Worm (Caenorhabditis elegans) whole organism, L1 larva: Measurements from ENCODE around the gene C50B6.3.

Source experiments
- C04F5.9 ChIP-seq: sonication (generic microtip); optimal IDR thresholded peaks from 2 replicates; lab custom pipeline; 2016; ENCODE audit warnings: missing genetic modification characterization, missing compliant biosample characterization
- C16A3.4 ChIP-seq: fragments of 150-350 bp; optimal IDR thresholded peaks from 2 replicates; lab custom pipeline; 2014; ENCODE audit warnings: missing biosample characterization, missing genetic modification characterization
- Y116A8C.19 ChIP-seq: sonication (generic microtip); optimal IDR thresholded peaks from 2 replicates; lab custom pipeline; 2016; ENCODE audit warnings: missing compliant biosample characterization, missing genetic modification characterization, borderline replicate concordance
- aha-1 ChIP-seq: fragments of 150-350 bp; optimal IDR thresholded peaks from 2 replicates; lab custom pipeline; 2014; ENCODE audit warnings: missing biosample characterization, missing genetic modification characterization
- alr-1 ChIP-seq: fragments of 200-800 bp; sonication (Bioruptor generic); optimal IDR thresholded peaks from 2 replicates; lab custom pipeline; 2018; ENCODE audit warnings: borderline replicate concordance, mild to moderate bottlenecking, missing genetic modification characterization, missing compliant biosample characterization
- aly-2 ChIP-seq: fragments of 150-350 bp; optimal IDR thresholded peaks from 2 replicates; lab custom pipeline; 2014; ENCODE audit warnings: missing biosample characterization, missing genetic modification characterization
- ama-1 ChIP-seq: fragments of 150-350 bp; optimal IDR thresholded peaks from 2 replicates; lab custom pipeline; 2014
- ceh-63 ChIP-seq: fragments of 200-800 bp; sonication (Bioruptor generic); optimal IDR thresholded peaks from 2 replicates; lab custom pipeline; 2018; ENCODE audit warnings: mild to moderate bottlenecking, missing genetic modification characterization, missing compliant biosample characterization
- ceh-82 ChIP-seq, 3 experiments: fragments of 150-350 bp in 1 of 3; sonication (generic microtip) in 2 of 3; optimal IDR thresholded peaks; 2 replicates each; lab custom pipeline; 2014 to 2017; ENCODE audit warnings: missing biosample characterization in 3 of 3, missing genetic modification characterization in 3 of 3
- ceh-88 ChIP-seq: fragments of 200-800 bp; sonication (Bioruptor generic); IDR thresholded peaks from 2 replicates; pipeline ENCODE4 v1.3.6; 2022; ENCODE audit warnings: missing genetic modification characterization, missing compliant biosample characterization
- ces-1 ChIP-seq: fragments of 150-350 bp; optimal IDR thresholded peaks from 2 replicates; lab custom pipeline; 2014; ENCODE audit warnings: missing biosample characterization, missing genetic modification reagents, missing genetic modification characterization
- dsc-1 ChIP-seq: sonication (generic microtip); optimal IDR thresholded peaks from 2 replicates; lab custom pipeline; 2016; ENCODE audit warnings: mild to moderate bottlenecking, missing genetic modification characterization, missing compliant biosample characterization
- efl-3 ChIP-seq: fragments of 200-800 bp; sonication (Bioruptor generic); optimal IDR thresholded peaks from 2 replicates; lab custom pipeline; 2018; ENCODE audit warnings: mild to moderate bottlenecking, missing genetic modification characterization, missing compliant biosample characterization
- egl-13 ChIP-seq: sonication (generic microtip); optimal IDR thresholded peaks from 2 replicates; lab custom pipeline; 2016; ENCODE audit warnings: missing genotype, missing genetic modification reagents, missing genetic modification characterization, missing compliant biosample characterization
- egl-27 ChIP-seq, 2 experiments: fragments of 150-350 bp in 1 of 2; sonication (generic microtip); optimal IDR thresholded peaks; 3 replicates each; lab custom pipeline; 2017 to 2018; ENCODE audit warnings: missing biosample characterization in 2 of 2, missing genetic modification characterization in 2 of 2, missing genetic modification reagents in 2 of 2
- elt-3 ChIP-seq, 6 experiments: fragments of 150-350 bp in 1 of 6; sonication (generic microtip); optimal IDR thresholded peaks; 2 replicates each; lab custom pipeline; 2017 to 2018; ENCODE audit warnings: missing biosample characterization in 6 of 6, missing genetic modification characterization in 6 of 6, inconsistent platforms in 1 of 6
- ets-5 ChIP-seq: fragments of 200-800 bp; sonication (Bioruptor generic); IDR thresholded peaks from 2 replicates; pipeline ENCODE4 v1.3.6; 2022; ENCODE audit warnings: missing genetic modification characterization, missing compliant biosample characterization
- fkh-4 ChIP-seq: sonication (generic microtip); optimal IDR thresholded peaks from 2 replicates; lab custom pipeline; 2016; ENCODE audit warnings: missing compliant biosample characterization, missing genetic modification characterization, borderline replicate concordance
- fkh-8 ChIP-seq: sonication (generic microtip); optimal IDR thresholded peaks from 2 replicates; lab custom pipeline; 2016; ENCODE audit warnings: mild to moderate bottlenecking, missing genetic modification characterization, missing compliant biosample characterization
- hlh-17 ChIP-seq: fragments of 200-800 bp; sonication (Bioruptor generic); optimal IDR thresholded peaks from 2 replicates; lab custom pipeline; 2018; ENCODE audit warnings: missing genetic modification characterization, mild to moderate bottlenecking, missing compliant biosample characterization, moderate library complexity, borderline replicate concordance
- hpl-2 ChIP-seq: fragments of 150-350 bp; optimal IDR thresholded peaks from 2 replicates; lab custom pipeline; 2014; ENCODE audit warnings: missing biosample characterization, missing genetic modification reagents, missing genetic modification characterization
- irx-1 ChIP-seq: sonication (generic microtip); optimal IDR thresholded peaks from 2 replicates; lab custom pipeline; 2016; ENCODE audit warnings: missing genetic modification characterization, missing compliant biosample characterization
- isw-1 ChIP-seq: fragments of 200-800 bp; sonication (Bioruptor generic); IDR thresholded peaks from 2 replicates; pipeline ENCODE4 v1.3.6; 2022; ENCODE audit warnings: missing genetic modification characterization, missing compliant biosample characterization
- lin-13 ChIP-seq: fragments of 150-350 bp; optimal IDR thresholded peaks from 2 replicates; lab custom pipeline; 2014; ENCODE audit warnings: missing biosample characterization, missing genetic modification reagents, missing genetic modification characterization
- lin-14 ChIP-seq: fragments of 200-800 bp; sonication (Bioruptor generic); optimal IDR thresholded peaks from 2 replicates; lab custom pipeline; 2018; ENCODE audit warnings: mild to moderate bottlenecking, missing genetic modification characterization, moderate library complexity, missing compliant biosample characterization
- lin-35 ChIP-seq, 2 experiments: fragments of 150-350 bp; optimal IDR thresholded peaks; 2 replicates each; lab custom pipeline; 2014; ENCODE audit warnings: missing biosample characterization in 2 of 2, missing genetic modification characterization in 2 of 2, missing genetic modification reagents in 2 of 2
- lir-3 ChIP-seq: sonication (generic microtip); optimal IDR thresholded peaks from 2 replicates; lab custom pipeline; 2016; ENCODE audit warnings: mild to moderate bottlenecking, missing genetic modification characterization, moderate library complexity, missing compliant biosample characterization; ENCODE audit not compliant: poor library complexity
- mab-9 ChIP-seq: fragments of 200-800 bp; sonication (Bioruptor generic); IDR thresholded peaks from 2 replicates; pipeline ENCODE4 v1.3.6; 2022; ENCODE audit warnings: missing genetic modification reagents, missing genetic modification characterization, missing compliant biosample characterization
- mdl-1 ChIP-seq, 2 experiments: fragments of 150-350 bp; optimal IDR thresholded peaks; 2 replicates each; lab custom pipeline; 2014 to 2017; ENCODE audit warnings: missing biosample characterization in 2 of 2, missing genetic modification characterization in 2 of 2, inconsistent platforms in 1 of 2
- mef-2 ChIP-seq: fragments of 150-350 bp; optimal IDR thresholded peaks from 2 replicates; lab custom pipeline; 2014; ENCODE audit warnings: missing biosample characterization, missing genetic modification characterization
- mep-1 ChIP-seq: fragments of 150-350 bp; optimal IDR thresholded peaks from 2 replicates; lab custom pipeline; 2014; ENCODE audit warnings: missing biosample characterization, missing genetic modification characterization
- nhr-11 ChIP-seq: fragments of 150-350 bp; optimal IDR thresholded peaks from 2 replicates; lab custom pipeline; 2014; ENCODE audit warnings: missing biosample characterization, missing genetic modification characterization
- nhr-12 ChIP-seq: sonication (generic microtip); optimal IDR thresholded peaks from 2 replicates; lab custom pipeline; 2017; ENCODE audit warnings: missing biosample characterization, missing genetic modification characterization
- nhr-20 ChIP-seq: sonication (generic microtip); optimal IDR thresholded peaks from 2 replicates; lab custom pipeline; 2016; ENCODE audit warnings: mild to moderate bottlenecking, missing genetic modification characterization, missing compliant biosample characterization
- nhr-71 ChIP-seq: sonication (generic microtip); optimal IDR thresholded peaks from 2 replicates; lab custom pipeline; 2016; ENCODE audit warnings: mild to moderate bottlenecking, missing genetic modification characterization, moderate library complexity, missing compliant biosample characterization
- nhr-84 ChIP-seq: sonication (generic microtip); optimal IDR thresholded peaks from 2 replicates; lab custom pipeline; 2017; ENCODE audit warnings: missing biosample characterization, missing genetic modification characterization
- nhr-85 ChIP-seq: sonication (generic microtip); peaks from one replicate; lab custom pipeline; 2016; ENCODE audit warnings: missing genetic modification characterization, inconsistent platforms, missing compliant biosample characterization
- nhr-90 ChIP-seq: sonication (generic microtip); optimal IDR thresholded peaks from 2 replicates; lab custom pipeline; 2016; ENCODE audit warnings: mild to moderate bottlenecking, missing genetic modification characterization, missing compliant biosample characterization; ENCODE audit not compliant: poor library complexity
- pag-3 ChIP-seq: sonication (generic microtip); optimal IDR thresholded peaks from 2 replicates; lab custom pipeline; 2017; ENCODE audit warnings: missing genetic modification characterization, mild to moderate bottlenecking, missing compliant biosample characterization, antibody characterized with exemption, borderline replicate concordance; ENCODE audit not compliant: insufficient read depth
- pax-3 ChIP-seq: fragments of 200-800 bp; sonication (Bioruptor generic); optimal IDR thresholded peaks from 2 replicates; lab custom pipeline; 2018; ENCODE audit warnings: mild to moderate bottlenecking, missing genetic modification characterization, moderate library complexity, missing compliant biosample characterization
- rnt-1 ChIP-seq: sonication (generic microtip); optimal IDR thresholded peaks from 2 replicates; lab custom pipeline; 2016; ENCODE audit warnings: mild to moderate bottlenecking, missing genetic modification characterization, moderate library complexity, missing compliant biosample characterization
- snpc-4 ChIP-seq: fragments of 150-350 bp; optimal IDR thresholded peaks from 2 replicates; lab custom pipeline; 2014; ENCODE audit warnings: missing biosample characterization, missing genetic modification characterization
- sox-4 ChIP-seq: sonication (generic microtip); optimal IDR thresholded peaks from 2 replicates; lab custom pipeline; 2016; ENCODE audit warnings: missing genetic modification characterization, missing compliant biosample characterization
- sptf-1 ChIP-seq: fragments of 150-350 bp; optimal IDR thresholded peaks from 2 replicates; lab custom pipeline; 2014; ENCODE audit warnings: missing biosample characterization, missing genetic modification characterization
- sup-37 ChIP-seq: fragments of 200-800 bp; sonication (Bioruptor generic); optimal IDR thresholded peaks from 2 replicates; lab custom pipeline; 2018; ENCODE audit warnings: mild to moderate bottlenecking, missing genetic modification characterization, missing compliant biosample characterization
- swsn-7 ChIP-seq: sonication (generic microtip); optimal IDR thresholded peaks from 2 replicates; lab custom pipeline; 2016; ENCODE audit warnings: missing genetic modification characterization, missing compliant biosample characterization
- tlp-1 ChIP-seq: fragments of 150-350 bp; optimal IDR thresholded peaks from 2 replicates; lab custom pipeline; 2014; ENCODE audit warnings: missing biosample characterization, missing genetic modification characterization
- unc-130 ChIP-seq: fragments of 150-350 bp; optimal IDR thresholded peaks from 2 replicates; lab custom pipeline; 2017; ENCODE audit warnings: missing biosample characterization, missing genetic modification characterization, inconsistent platforms
- unc-30 ChIP-seq: sonication (generic microtip); optimal IDR thresholded peaks from 2 replicates; lab custom pipeline; 2017; ENCODE audit warnings: missing biosample characterization, missing genetic modification characterization
- unc-62 ChIP-seq: fragments of 150-350 bp; optimal IDR thresholded peaks from 2 replicates; lab custom pipeline; 2014; ENCODE audit warnings: missing biosample characterization, missing genetic modification reagents, missing genetic modification characterization
- unc-86 ChIP-seq: sonication (generic microtip); optimal IDR thresholded peaks from 2 replicates; lab custom pipeline; 2016; ENCODE audit warnings: missing genetic modification characterization, missing compliant biosample characterization
- xbp-1 ChIP-seq: sonication (generic microtip); optimal IDR thresholded peaks from 2 replicates; lab custom pipeline; 2016; ENCODE audit warnings: missing genetic modification characterization, missing compliant biosample characterization
- zag-1 ChIP-seq: fragments of 150-350 bp; optimal IDR thresholded peaks from 2 replicates; lab custom pipeline; 2014; ENCODE audit warnings: missing biosample characterization, missing genetic modification characterization
- ztf-11 ChIP-seq, 2 experiments: sonication (generic microtip); optimal IDR thresholded peaks; 2 replicates each; lab custom pipeline; 2016 to 2017; ENCODE audit warnings: missing genetic modification characterization in 2 of 2, missing biosample characterization in 1 of 2, missing compliant biosample characterization in 1 of 2

Gene C50B6.3

DNA sequence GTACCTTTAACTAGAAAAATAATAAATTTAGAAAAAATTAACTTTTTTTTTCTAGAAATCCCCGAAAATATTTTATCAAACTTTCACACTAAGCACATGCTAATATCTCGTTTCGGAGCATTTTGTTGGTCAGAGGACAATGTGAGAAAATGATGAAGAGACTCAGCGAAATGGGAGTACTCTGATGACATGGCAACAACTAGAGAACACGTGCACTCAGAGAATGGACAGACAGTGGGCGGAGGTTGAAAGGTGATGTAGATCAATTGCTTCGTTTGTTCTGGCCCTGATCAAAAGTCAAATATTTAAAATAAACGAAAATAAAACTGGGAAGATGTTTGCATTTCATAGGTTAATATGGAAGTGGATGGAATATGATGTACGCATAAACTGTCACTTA is 21.1 kb downstream of the C50B6.3 start:
- TF ChIP-seq zag-1 (tag; lab: Kevin White, UChicago) (no peak), ama-1 (lab: Kevin White, UChicago) (no peak), nhr-12 (no peak), egl-13 (tag; lab: Kevin White, UChicago) (no peak), ceh-88 (no peak), xbp-1 (tag; lab: Kevin White, UChicago) (no peak), sox-4 (tag; lab: Kevin White, UChicago) (no peak), tlp-1 (no peak), efl-3 (no peak), C16A3.4 (no peak), irx-1 (tag; lab: Kevin White, UChicago) (no peak), isw-1 (GFP tag; lab: Robert Waterston, UW) (no peak), lin-35 (GFP tag; optimal IDR thresholded peaks at IDR 0.05; lab: Kevin White, UChicago) (peak in 1 of 2 experiments; percentile 4), unc-130 (tag; lab: Kevin White, UChicago) (no peak), lin-14 (GFP tag; lab: Kevin White, UChicago) (peak; percentile 3), aly-2 (tag; lab: Kevin White, UChicago) (no peak), aha-1 (tag; lab: Kevin White, UChicago) (no peak), ceh-63 (GFP tag; lab: Kevin White, UChicago) (no peak), sup-37 (no peak), mef-2 (no peak), hlh-17 (no peak), nhr-84 (no peak), mab-9 (GFP tag; lab: Robert Waterston, UW) (no peak), pax-3 (tag; lab: Kevin White, UChicago) (no peak), mdl-1 (tag; optimal IDR thresholded peaks at IDR 0.05; lab: Kevin White, UChicago) (peak in 1 of 2 experiments; percentile 11), lin-13 (no peak), Y116A8C.19 (tag; lab: Kevin White, UChicago) (no peak), fkh-8 (tag; lab: Kevin White, UChicago) (peak; percentile 27), pag-3 (tag; lab: Kevin White, UChicago) (no peak), nhr-11 (tag; lab: Kevin White, UChicago) (no peak), unc-86 (no peak), ztf-11 (tag; optimal IDR thresholded peaks at IDR 0.05; lab: Kevin White, UChicago) (no peak), alr-1 (tag; lab: Kevin White, UChicago) (no peak), nhr-85 (tag; lab: Kevin White, UChicago) (peak; percentile 18), swsn-7 (tag; lab: Kevin White, UChicago) (no peak), hpl-2 (GFP tag; lab: Kevin White, UChicago) (no peak), ets-5 (GFP tag; lab: Robert Waterston, UW) (no peak), nhr-90 (tag; lab: Kevin White, UChicago) (no peak), ces-1 (GFP tag; lab: Kevin White, UChicago) (no peak), lir-3 (tag; lab: Kevin White, UChicago) (no peak), nhr-71 (tag; lab: Kevin White, UChicago) (peak; percentile 19), ceh-82 (tag; optimal IDR thresholded peaks at IDR 0.05; lab: Kevin White, UChicago) (no peak), C04F5.9 (no peak), elt-3 (tag; optimal IDR thresholded peaks at IDR 0.05; lab: Kevin White, UChicago) (no peak), unc-62 (GFP tag; lab: Kevin White, UChicago) (no peak), nhr-20 (tag; lab: Kevin White, UChicago) (peak; percentile 11), fkh-4 (tag; lab: Kevin White, UChicago) (no peak), rnt-1 (tag; lab: Kevin White, UChicago) (peak; percentile 7), unc-30 (tag; lab: Kevin White, UChicago) (no peak), snpc-4 (tag; lab: Kevin White, UChicago) (no peak), dsc-1 (tag; lab: Kevin White, UChicago) (no peak), sptf-1 (no peak), mep-1 (tag; lab: Kevin White, UChicago) (no peak), egl-27 (tag; optimal IDR thresholded peaks at IDR 0.05; lab: Kevin White, UChicago) (no peak)
